Worm (Caenorhabditis elegans): ENCODE data around the gene gpa-8.

ce11 chrV:12634050-12634449, 6.2 kb downstream of the gpa-8 start:
- TF ChIP-seq unc-62 (GFP tag; optimal IDR thresholded peaks at IDR 0.05) (no peak), blmp-1 (tag; optimal IDR thresholded peaks at IDR 0.05) (no peak), nhr-237 (tag; optimal IDR thresholded peaks at IDR 0.05) (no peak), elt-3 (tag; optimal IDR thresholded peaks at IDR 0.05) (no peak), nhr-76 (tag; optimal IDR thresholded peaks at IDR 0.05) (no peak), drap-1 (GFP tag; optimal IDR thresholded peaks at IDR 0.05) (no peak), snpc-4 (tag; optimal IDR thresholded peaks at IDR 0.05) (no peak), sptf-1 (tag; optimal IDR thresholded peaks at IDR 0.05) (no peak), mls-2 (tag; optimal IDR thresholded peaks at IDR 0.05) (no peak)
